Fruit fly (Drosophila melanogaster): Measurements from ENCODE around the gene CG42866.

The CG42866 gene

DNA sequence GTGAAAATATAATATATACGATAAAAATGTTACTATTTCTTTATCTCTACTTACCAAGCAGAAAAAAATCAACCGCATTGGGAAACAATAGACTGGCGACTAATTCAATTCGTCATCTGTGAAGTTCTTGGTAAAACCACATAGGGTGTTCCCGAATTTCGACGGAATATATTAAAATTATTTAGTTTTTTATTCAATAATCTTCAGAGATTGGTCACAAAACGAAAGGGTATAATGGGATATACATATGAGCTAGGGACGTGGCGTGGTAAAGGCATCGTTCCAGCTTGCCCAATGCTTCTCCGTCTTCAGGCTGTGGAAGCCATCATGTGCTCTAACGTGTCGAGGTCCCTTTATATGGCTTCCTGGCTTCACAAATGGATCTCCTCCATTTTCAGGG, at the start of gene CG42866:
CG42866 (minus strand) TSS at position 101 of the 400 bp plus-strand sequence.
- no peak for TF ChIP-seq usp (GFP tag; optimal IDR thresholded peaks at IDR 0.05)
- TF ChIP-seq pan (optimal IDR thresholded peaks at IDR 0.05): no peak

DNA sequence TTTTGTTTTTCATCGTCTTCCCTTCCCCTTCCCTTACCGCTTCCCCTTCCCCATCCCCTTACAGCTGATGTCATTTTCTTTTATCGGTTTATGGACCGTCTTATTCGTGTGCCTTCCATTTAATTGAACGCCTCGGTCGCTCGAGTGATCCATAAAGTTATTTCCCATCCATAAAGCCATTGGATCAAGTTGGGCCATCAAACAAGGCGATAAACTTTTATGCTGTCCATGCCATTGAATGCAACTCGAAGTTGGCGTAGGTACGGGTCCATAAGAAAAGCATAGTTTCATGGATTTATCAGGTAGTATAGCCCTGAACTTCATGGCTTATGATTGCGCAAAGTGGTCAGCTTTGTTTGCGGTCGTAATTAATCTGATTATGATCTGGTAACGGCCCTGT, 43.6 kb upstream of the CG42866 start:
- TF ChIP-seq pan (optimal IDR thresholded peaks at IDR 0.05) (no peak), Dll (optimal IDR thresholded peaks at IDR 0.05) (no peak), EcR (GFP tag; optimal IDR thresholded peaks at IDR 0.05) (no peak), CG8478 (optimal IDR thresholded peaks at IDR 0.05) (no peak), usp (GFP tag; optimal IDR thresholded peaks at IDR 0.05) (no peak), psq (optimal IDR thresholded peaks at IDR 0.05) (no peak)

DNA sequence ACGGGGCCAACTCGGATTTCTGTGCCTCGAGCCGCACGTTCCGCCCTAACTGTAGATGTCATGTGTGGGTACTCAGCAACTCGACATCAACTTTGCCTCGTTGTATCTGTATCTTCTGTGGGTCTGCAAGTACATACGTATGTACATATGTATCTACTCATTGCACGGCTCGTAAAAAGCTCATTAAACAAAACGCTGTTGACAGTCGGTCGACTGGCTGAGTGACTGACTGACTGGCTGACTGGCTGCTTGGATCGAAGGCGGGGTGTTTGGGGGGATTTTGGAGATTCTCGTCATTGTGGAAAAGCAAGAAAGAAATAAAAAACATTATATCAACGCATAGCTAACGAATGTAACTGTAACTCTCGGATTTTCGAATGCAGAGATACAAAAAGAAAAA, 42.9 kb upstream of the CG42866 start:
- TF ChIP-seq psq (optimal IDR thresholded peaks at IDR 0.05): no peak
- TF ChIP-seq EcR (GFP tag; optimal IDR thresholded peaks at IDR 0.05): no peak
- TF ChIP-seq CG8478 (optimal IDR thresholded peaks at IDR 0.05): no peak
- no peak for TF ChIP-seq Dll (optimal IDR thresholded peaks at IDR 0.05)
- no peak for TF ChIP-seq pan (optimal IDR thresholded peaks at IDR 0.05)
- TF ChIP-seq usp (GFP tag; optimal IDR thresholded peaks at IDR 0.05): no peak

DNA sequence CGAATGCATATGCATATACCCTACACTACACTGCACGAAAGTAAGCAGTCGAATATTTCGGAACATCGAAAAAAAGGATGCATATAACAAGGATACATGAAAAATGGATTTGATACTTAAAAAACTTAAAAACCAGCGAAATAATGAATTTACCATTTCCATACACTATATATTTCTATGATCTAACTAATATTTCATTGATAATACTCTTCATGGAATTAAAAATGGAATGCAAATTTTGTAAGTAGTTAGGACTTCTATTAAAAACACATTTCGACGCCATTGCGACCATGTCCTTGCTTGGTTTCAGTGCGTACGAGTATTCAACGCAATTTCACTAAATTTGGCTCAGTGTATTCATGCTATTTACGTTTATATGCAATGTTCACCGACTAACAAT, 40.6 kb upstream of the CG42866 start:
- TF ChIP-seq usp (GFP tag; optimal IDR thresholded peaks at IDR 0.05): no peak

DNA sequence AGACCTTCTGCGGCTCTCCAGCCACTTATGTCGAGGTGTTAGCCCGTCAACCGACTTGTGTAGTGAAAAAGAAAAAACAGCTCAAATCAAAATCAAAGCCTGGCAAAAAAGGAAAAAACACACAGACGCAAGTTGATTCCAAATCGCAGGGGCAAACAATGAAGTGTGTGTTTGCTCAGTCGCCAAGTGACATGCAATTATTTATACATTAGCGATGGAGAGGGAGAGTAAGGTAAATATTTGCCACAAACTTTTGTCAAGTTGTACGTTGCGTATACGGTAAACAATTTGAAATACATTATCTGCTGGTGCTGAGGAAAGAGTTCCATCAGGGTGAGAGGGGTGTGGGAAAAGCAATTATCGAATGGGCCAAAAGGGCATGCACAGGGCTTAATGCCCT, 36.7 kb upstream of the CG42866 start:
- TF ChIP-seq CG8478 (optimal IDR thresholded peaks at IDR 0.05): no peak

DNA sequence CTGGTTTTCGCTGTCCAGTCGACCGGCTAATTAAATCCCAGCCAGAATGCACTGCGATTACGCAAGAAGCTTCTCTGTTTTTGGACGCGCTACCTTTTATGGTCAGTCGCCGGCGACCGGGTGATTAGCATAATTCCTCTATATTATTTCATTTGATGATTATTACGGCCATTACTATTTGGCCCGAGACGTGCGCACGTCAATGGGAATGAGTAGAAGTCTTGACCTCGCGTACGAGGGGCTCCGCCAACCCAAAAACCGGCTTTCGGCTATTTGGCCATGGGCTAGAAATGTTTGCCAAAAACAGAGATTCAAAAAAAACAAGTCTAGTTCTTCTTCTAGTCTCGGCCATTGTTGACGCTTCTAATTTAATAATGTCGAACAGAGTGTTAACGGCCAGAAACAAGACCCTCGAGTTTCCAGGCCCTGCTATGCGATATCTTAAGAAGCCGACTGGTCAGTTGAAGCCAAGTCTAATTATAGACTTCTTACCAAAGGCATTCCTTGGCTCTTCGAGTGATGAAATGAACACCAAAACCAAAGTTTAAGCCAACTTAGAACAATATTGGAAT, 31.0 kb upstream of the CG42866 start:
- TF ChIP-seq pan (optimal IDR thresholded peaks at IDR 0.05) (no peak), usp (GFP tag; optimal IDR thresholded peaks at IDR 0.05) (no peak), Dll (optimal IDR thresholded peaks at IDR 0.05) (no peak), CG8478 (optimal IDR thresholded peaks at IDR 0.05) (no peak), EcR (GFP tag; optimal IDR thresholded peaks at IDR 0.05) (no peak), psq (optimal IDR thresholded peaks at IDR 0.05) (no peak)

DNA sequence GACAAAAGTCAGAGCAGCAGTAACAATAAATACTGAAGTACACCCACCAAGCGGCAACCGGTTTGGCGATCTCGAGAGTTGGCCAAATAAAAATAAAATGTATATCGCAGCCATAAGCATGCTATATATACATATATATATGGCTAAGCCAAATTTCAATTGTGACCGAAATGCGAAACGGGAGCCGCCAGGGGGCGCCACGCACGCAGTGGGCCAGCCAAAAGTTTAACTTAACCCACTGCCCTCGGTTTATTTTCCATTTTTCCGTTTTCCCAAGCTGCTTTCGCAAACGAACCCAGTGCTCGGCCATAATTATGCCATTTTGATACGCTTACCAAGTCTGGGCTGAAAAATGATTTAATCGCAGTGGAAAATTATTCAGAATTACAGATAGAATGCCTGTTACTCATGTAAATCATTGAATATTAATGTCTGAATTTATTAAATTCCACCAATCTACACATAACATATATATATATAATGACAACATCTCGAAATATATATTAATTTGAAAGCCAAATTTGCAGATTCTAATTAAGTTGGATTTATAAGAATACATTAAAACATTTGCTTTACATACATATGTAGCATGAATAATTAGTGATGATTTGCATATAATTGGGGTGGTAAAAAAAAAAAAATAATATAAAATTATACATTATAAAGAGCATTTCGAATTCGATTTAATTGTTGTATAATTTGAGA, 28.3 kb upstream of the CG42866 start:
- TF ChIP-seq CG8478 (optimal IDR thresholded peaks at IDR 0.05): no peak
- no peak for TF ChIP-seq psq (optimal IDR thresholded peaks at IDR 0.05)
- TF ChIP-seq usp (GFP tag; optimal IDR thresholded peaks at IDR 0.05): no peak
- no peak for TF ChIP-seq EcR (GFP tag; optimal IDR thresholded peaks at IDR 0.05)
- TF ChIP-seq Dll (optimal IDR thresholded peaks at IDR 0.05): no peak
- no peak for TF ChIP-seq pan (optimal IDR thresholded peaks at IDR 0.05)

DNA sequence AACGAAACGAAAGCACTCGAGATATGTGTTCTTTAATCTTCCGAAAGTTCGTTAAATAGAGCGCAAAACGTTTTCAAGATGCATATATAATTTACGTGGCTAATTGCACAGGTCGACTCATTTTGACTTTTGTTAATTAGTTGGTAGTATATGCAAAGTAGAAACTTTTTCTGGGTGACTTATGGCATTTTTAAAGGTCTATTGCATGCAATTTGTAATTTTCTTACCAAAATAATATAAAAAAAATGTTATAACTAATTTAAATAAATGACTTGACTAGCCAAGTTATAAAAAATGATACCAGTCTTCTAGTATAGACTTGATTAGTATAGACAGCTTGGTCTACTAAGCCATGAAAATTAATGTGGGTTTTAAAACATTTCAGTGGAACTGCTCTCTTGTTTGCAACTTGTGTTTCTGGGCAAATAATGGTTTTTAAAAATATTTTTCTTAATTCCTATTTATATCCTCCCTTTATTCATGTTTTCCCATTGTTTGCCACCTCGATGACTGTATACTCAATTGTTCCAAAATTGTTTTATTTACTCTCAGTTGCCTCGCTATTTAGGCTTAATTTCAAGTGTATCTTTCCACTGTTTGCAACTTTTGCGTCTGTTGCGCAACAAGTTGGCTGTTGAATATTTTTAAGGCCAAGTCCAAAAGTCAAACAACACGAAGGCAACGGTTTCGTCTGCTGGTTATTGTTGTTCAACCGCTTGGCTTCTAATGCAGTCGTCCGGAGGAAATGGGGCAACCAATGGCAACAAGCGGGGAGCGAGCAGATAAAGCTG, 26.6 kb upstream of the CG42866 start:
- no peak for TF ChIP-seq psq (optimal IDR thresholded peaks at IDR 0.05)
- no peak for TF ChIP-seq CG8478 (optimal IDR thresholded peaks at IDR 0.05)
- no peak for TF ChIP-seq pan (optimal IDR thresholded peaks at IDR 0.05)
- no peak for TF ChIP-seq Dll (optimal IDR thresholded peaks at IDR 0.05)
- no peak for TF ChIP-seq usp (GFP tag; optimal IDR thresholded peaks at IDR 0.05)
- TF ChIP-seq EcR (GFP tag; optimal IDR thresholded peaks at IDR 0.05): no peak

DNA sequence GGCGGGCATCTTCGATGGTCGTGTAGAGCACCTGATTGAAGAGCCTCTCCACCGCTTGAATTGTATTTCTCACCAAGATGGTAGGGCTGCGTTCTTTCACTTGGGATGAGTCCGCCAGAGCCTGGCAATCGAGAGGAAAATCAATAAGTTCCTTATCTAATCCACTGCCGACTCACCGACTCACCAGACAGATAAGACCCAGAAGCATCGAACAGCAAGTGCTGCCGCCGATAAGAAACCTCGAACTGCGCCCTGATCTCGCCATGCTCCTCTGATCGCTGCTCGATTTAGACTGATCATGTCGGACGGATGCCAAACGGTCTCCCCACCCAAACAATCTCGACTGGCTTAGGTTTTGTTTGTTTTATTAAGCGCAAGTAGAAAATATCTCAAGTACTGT, 5.9 kb upstream of the CG42866 start, which contains the start of gene Hf:
Hf (minus strand) TSS at position 296 of the 400 bp plus-strand sequence.
- TF ChIP-seq usp (GFP tag; optimal IDR thresholded peaks at IDR 0.05) (no peak), Dll (optimal IDR thresholded peaks at IDR 0.05) (no peak), CG8478 (optimal IDR thresholded peaks at IDR 0.05) (no peak), pan (optimal IDR thresholded peaks at IDR 0.05) (no peak), psq (optimal IDR thresholded peaks at IDR 0.05) (no peak), EcR (GFP tag; optimal IDR thresholded peaks at IDR 0.05) (no peak)

DNA sequence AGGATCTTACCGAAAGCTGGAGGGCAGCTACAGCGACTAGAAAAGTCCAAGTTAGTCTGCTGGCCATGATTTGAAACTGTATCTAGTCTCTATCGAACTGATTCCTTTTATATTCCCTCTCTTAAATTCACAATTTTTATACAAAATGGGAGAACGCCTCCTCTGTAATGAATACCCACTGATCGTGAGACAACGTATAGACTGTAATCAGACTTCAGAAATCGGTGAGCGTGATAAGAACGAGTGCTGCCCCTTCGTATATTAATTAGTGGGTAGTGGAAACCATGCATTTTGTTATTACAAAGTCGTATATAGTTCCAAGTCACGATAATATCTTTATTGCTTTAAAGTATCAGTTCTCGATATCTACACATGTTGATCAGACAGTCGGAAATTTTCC, 4.9 kb upstream of the CG42866 start, which contains the start of gene OS9:
OS9 (minus strand) TSS at position 101 of the 400 bp plus-strand sequence.
- no peak for TF ChIP-seq pan (optimal IDR thresholded peaks at IDR 0.05)
- TF ChIP-seq psq (optimal IDR thresholded peaks at IDR 0.05): no peak
- no peak for TF ChIP-seq Dll (optimal IDR thresholded peaks at IDR 0.05)
- no peak for TF ChIP-seq EcR (GFP tag; optimal IDR thresholded peaks at IDR 0.05)
- TF ChIP-seq usp (GFP tag; optimal IDR thresholded peaks at IDR 0.05): no peak
- TF ChIP-seq CG8478 (optimal IDR thresholded peaks at IDR 0.05): no peak

DNA sequence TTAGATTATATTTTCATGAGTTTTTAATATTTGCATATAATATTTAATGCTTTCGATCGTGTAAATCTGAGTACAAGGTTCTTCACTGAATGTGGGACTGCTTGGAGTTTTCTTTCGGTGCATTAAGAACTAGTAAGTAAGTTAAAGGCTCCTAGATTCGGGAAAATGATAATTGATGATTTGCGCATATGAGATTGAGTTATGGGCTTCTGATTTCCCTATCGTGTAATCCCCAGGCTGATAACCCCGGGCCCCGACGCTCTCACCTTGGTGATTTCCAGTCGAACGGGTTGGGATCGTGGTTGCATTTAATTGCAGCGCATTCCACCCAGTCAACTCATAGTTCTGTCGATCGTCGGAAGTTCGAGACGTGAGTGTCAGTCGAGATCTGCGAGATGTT, 2.4 kb upstream of the CG42866 start, which contains the start of gene CG10680:
CG10680 (plus strand) TSS at position 301 of the 400 bp plus-strand sequence.
- no peak for TF ChIP-seq usp (GFP tag; optimal IDR thresholded peaks at IDR 0.05)

DNA sequence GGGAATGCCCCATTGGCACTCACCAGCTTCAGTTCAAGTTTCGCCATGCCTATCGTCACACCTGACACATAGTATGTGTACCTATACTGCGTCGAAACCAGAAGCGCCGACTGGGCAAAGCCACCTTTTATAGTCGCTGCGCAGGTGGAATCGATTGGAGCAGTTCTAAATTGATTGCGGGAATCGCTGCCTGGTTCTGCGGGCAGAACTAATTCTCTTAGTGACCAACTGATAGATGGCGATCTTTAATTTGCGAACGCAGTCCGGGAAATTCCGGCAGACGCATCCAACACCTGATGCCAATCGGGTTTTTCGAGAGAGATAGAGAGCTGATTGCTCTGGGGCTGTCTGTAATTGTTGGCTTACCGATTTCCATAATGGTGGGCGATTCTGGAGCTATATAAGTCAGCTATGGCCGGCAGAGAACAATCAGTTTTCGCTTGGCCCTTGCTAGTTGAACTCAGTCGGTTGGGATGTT, 806 bp upstream of the CG42866 start, which contains the start of the genes CG13965 and CG16772:
CG13965 (minus strand) TSS at position 101 of the 478 bp plus-strand sequence.
CG16772 (plus strand) TSS at position 428 of the 478 bp plus-strand sequence.
- no peak for TF ChIP-seq usp (GFP tag; optimal IDR thresholded peaks at IDR 0.05)
- TF ChIP-seq Dll (optimal IDR thresholded peaks at IDR 0.05): no peak
- no peak for TF ChIP-seq psq (optimal IDR thresholded peaks at IDR 0.05)
- TF ChIP-seq EcR (GFP tag; optimal IDR thresholded peaks at IDR 0.05): no peak
- no peak for TF ChIP-seq pan (optimal IDR thresholded peaks at IDR 0.05)
- no peak for TF ChIP-seq CG8478 (optimal IDR thresholded peaks at IDR 0.05)
